Worm (Caenorhabditis elegans): Measurements from ENCODE around the gene gstk-2.

DNA sequence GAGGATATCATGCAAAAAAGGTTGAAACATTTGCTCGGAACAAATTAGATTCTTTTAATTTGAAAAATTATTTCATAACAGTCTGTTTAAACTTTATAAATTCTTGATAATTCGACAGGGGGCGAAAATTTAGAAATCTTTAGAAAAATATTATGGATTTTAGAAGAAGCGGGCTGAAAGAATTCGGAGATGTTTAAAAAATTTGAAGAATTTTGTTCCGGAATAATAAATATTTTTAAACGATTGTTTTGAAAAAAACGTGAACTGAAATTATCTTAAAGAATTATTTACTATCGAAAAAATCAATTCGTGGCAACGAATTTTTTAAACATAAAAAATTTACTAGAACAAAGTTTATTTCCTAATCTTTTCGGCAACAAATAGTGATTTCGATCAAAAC lies 38.4 kb downstream of the gstk-2 start, which contains the start of gene R13A1.3:
- TF ChIP-seq nhr-12 (tag; optimal IDR thresholded peaks at IDR 0.05), result no peak
- TF ChIP-seq skn-1 (tag; optimal IDR thresholded peaks at IDR 0.05), result no peak
- no peak for TF ChIP-seq unc-62 (GFP tag; optimal IDR thresholded peaks at IDR 0.05)
- TF ChIP-seq mab-5 (tag; optimal IDR thresholded peaks at IDR 0.05), result no peak
- no peak for TF ChIP-seq F13H6.1 (tag; optimal IDR thresholded peaks at IDR 0.05)
- no peak for TF ChIP-seq ZK546.5 (tag; optimal IDR thresholded peaks at IDR 0.05)
- TF ChIP-seq ztf-11 (tag; optimal IDR thresholded peaks at IDR 0.05), result no peak
